Worm (Caenorhabditis elegans) whole organism, dauer: ENCODE results near the gene R102.11.
"Not testable (repeated sequence)": the region's sequence is repeated elsewhere in the genome, so short reads cannot be mapped to it uniquely, and the experiment has no call there.

Source experiments
- unc-62 ChIP-seq: sonication (generic microtip); optimal IDR thresholded peaks from 2 replicates; lab custom pipeline; 2017; ENCODE audit warnings: missing biosample characterization, missing genetic modification reagents, missing genetic modification characterization

The R102.11 gene

ce11 chrIV:10697022-10697979 is 2.3 kb downstream of the R102.11 start, which contains the start of gene allo-1:
allo-1 (minus strand) TSS chrIV:10697072.
- TF ChIP-seq unc-62: no peak

- TF ChIP-seq unc-62: no peak
Measured at ce11 chrIV:10695203-10695602, 4.4 kb downstream of the R102.11 start, which contains the start of gene R102.4. R102.4 (minus strand) TSS chrIV:10695303.

- no peak for TF ChIP-seq unc-62
Measured at ce11 chrIV:10690139-10690538, 9.4 kb downstream of the R102.11 start, which contains the start of gene R102.8. R102.8 (minus strand) TSS chrIV:10690239.

- TF ChIP-seq unc-62: no peak
Measured at ce11 chrIV:10688972-10689567, 10.5 kb downstream of the R102.11 start, which contains the start of gene R102.3. R102.3 (plus strand) TSS chrIV:10689517.

ce11 chrIV:10687307-10687706 is 12.3 kb downstream of the R102.11 start, which contains the start of gene R102.2:
R102.2 (plus strand) TSS chrIV:10687607.
- not testable (repeated sequence) for TF ChIP-seq unc-62

ce11 chrIV:10685758-10686157 is 13.8 kb downstream of the R102.11 start, which contains the start of the genes K08C7.6 and R102.1:
K08C7.6 (minus strand) TSS chrIV:10685858.
R102.1 (plus strand) TSS chrIV:10686048.
- TF ChIP-seq unc-62: no peak

- TF ChIP-seq unc-62: no peak
Measured at ce11 chrIV:10682155-10682749, 17.3 kb downstream of the R102.11 start, which contains the start of gene fmo-2. fmo-2 (plus strand) TSS chrIV:10682524.

ce11 chrIV:10680379-10680778 is 19.2 kb downstream of the R102.11 start, which contains the start of gene K08C7.4:
K08C7.4 (minus strand) TSS chrIV:10680479.
- no peak for TF ChIP-seq unc-62

- no peak for TF ChIP-seq unc-62
Measured at ce11 chrIV:10668561-10668960, 31.0 kb downstream of the R102.11 start.

- no peak for TF ChIP-seq unc-62
Measured at ce11 chrIV:10666523-10666922, 33.0 kb downstream of the R102.11 start, which contains the start of gene epi-1. epi-1 (plus strand) TSS chrIV:10666823.

- TF ChIP-seq unc-62: no peak
Measured at ce11 chrIV:10664134-10664533, 35.4 kb downstream of the R102.11 start, which contains the start of gene K08C7.7. K08C7.7 (plus strand) TSS chrIV:10664434.

ce11 chrIV:10661760-10662159 is 37.8 kb downstream of the R102.11 start, which contains the start of gene fmo-1:
fmo-1 (plus strand) TSS chrIV:10661857.
- TF ChIP-seq unc-62: no peak

- no peak for TF ChIP-seq unc-62
Measured at ce11 chrIV:10661072-10661471, 38.5 kb downstream of the R102.11 start.

ce11 chrIV:10656770-10657323 is 42.7 kb downstream of the R102.11 start, which contains the start of gene K08C7.1:
K08C7.1 (plus strand) TSS chrIV:10656812.
- TF ChIP-seq unc-62: no peak

ce11 chrIV:10654047-10654446 is 45.5 kb downstream of the R102.11 start, which contains the start of gene glb-19:
glb-19 (minus strand) TSS chrIV:10654147.
- not testable (repeated sequence) for TF ChIP-seq unc-62
